Worm (Caenorhabditis elegans) whole organism, young adult: ENCODE measurements around the gene cids-1.

Source experiments
- B0019.2 ChIP-seq: fragments of 200-800 bp; sonication (Bioruptor generic); conservative IDR thresholded peaks from 2 replicates; pipeline ENCODE4 v1.3.6; 2022; ENCODE audit warnings: missing genetic modification reagents, missing genetic modification characterization, missing compliant biosample characterization
- C17E4.6 ChIP-seq: fragments of 200-800 bp; sonication (Bioruptor generic); IDR thresholded peaks from 2 replicates; pipeline ENCODE4 v1.3.6; 2022; ENCODE audit warnings: missing genetic modification reagents, missing genetic modification characterization, missing compliant biosample characterization
- D2030.7 ChIP-seq: fragments of 200-800 bp; sonication (Bioruptor generic); IDR thresholded peaks from 2 replicates; pipeline ENCODE4 v1.3.6; 2022; ENCODE audit warnings: missing genetic modification reagents, missing genetic modification characterization, missing compliant biosample characterization
- F10E7.11 ChIP-seq: sonication (generic microtip); optimal IDR thresholded peaks from 2 replicates; lab custom pipeline; 2017; ENCODE audit warnings: mild to moderate bottlenecking, missing genetic modification characterization, moderate library complexity, missing compliant biosample characterization
- F37B4.10 ChIP-seq: fragments of 200-800 bp; sonication (Bioruptor generic); IDR thresholded peaks from 2 replicates; pipeline ENCODE4 v1.3.6; 2022; ENCODE audit warnings: missing genetic modification characterization, missing compliant biosample characterization
- F39B2.1 ChIP-seq: fragments of 200-800 bp; sonication (Bioruptor generic); IDR thresholded peaks from 2 replicates; pipeline ENCODE4 v1.3.6; 2022; ENCODE audit warnings: missing genetic modification reagents, missing genetic modification characterization, missing compliant biosample characterization
- F52B5.7 ChIP-seq: sonication (generic microtip); optimal IDR thresholded peaks from 2 replicates; lab custom pipeline; 2016; ENCODE audit warnings: mild to moderate bottlenecking, missing genetic modification characterization, missing compliant biosample characterization
- F55B11.4 ChIP-seq: sonication (generic microtip); optimal IDR thresholded peaks from 2 replicates; lab custom pipeline; 2016; ENCODE audit warnings: missing compliant biosample characterization, missing genetic modification characterization, borderline replicate concordance; ENCODE audit not compliant: insufficient read depth
- K11D2.4 ChIP-seq: fragments of 200-800 bp; sonication (Bioruptor generic); IDR thresholded peaks from 2 replicates; pipeline ENCODE4 v1.3.6; 2022; ENCODE audit warnings: missing genetic modification reagents, missing genetic modification characterization, missing compliant biosample characterization
- K12H6.12 ChIP-seq: fragments of 200-800 bp; sonication (Bioruptor generic); optimal IDR thresholded peaks from 2 replicates; lab custom pipeline; 2018; ENCODE audit warnings: mild to moderate bottlenecking, missing genetic modification characterization, missing compliant biosample characterization
- Y67H2A.10 ChIP-seq: fragments of 200-800 bp; sonication (Bioruptor generic); conservative IDR thresholded peaks from 2 replicates; pipeline ENCODE4 v1.3.6; 2022; ENCODE audit warnings: missing genetic modification reagents, missing genetic modification characterization, missing compliant biosample characterization
- Y79H2A.3 ChIP-seq: fragments of 200-800 bp; sonication (Bioruptor generic); conservative IDR thresholded peaks from 2 replicates; pipeline ENCODE4 v1.3.6; 2022; ENCODE audit warnings: missing genetic modification reagents, missing genetic modification characterization, missing compliant biosample characterization
- ZK185.1 ChIP-seq: sonication (generic microtip); optimal IDR thresholded peaks from 2 replicates; lab custom pipeline; 2016; ENCODE audit warnings: mild to moderate bottlenecking, missing genetic modification characterization, missing compliant biosample characterization; ENCODE audit not compliant: poor library complexity, severe bottlenecking
- aptf-2 ChIP-seq: fragments of 200-800 bp; sonication (Bioruptor generic); conservative IDR thresholded peaks from 2 replicates; pipeline ENCODE4 v1.3.6; 2022; ENCODE audit warnings: missing genetic modification reagents, missing genetic modification characterization, missing compliant biosample characterization
- attf-3 ChIP-seq: fragments of 200-800 bp; sonication (Bioruptor generic); conservative IDR thresholded peaks from 2 replicates; pipeline ENCODE4 v1.3.6; 2022; ENCODE audit warnings: missing genetic modification reagents, missing genetic modification characterization, missing compliant biosample characterization
- attf-5 ChIP-seq: fragments of 200-800 bp; sonication (Bioruptor generic); optimal IDR thresholded peaks from 2 replicates; lab custom pipeline; 2018; ENCODE audit warnings: mild to moderate bottlenecking, missing genetic modification characterization, missing compliant biosample characterization
- attf-6 ChIP-seq: fragments of 200-800 bp; sonication (Bioruptor generic); IDR thresholded peaks from 2 replicates; pipeline ENCODE4 v1.3.6; 2022; ENCODE audit warnings: missing genetic modification reagents, missing genetic modification characterization, missing compliant biosample characterization
- ceh-27 ChIP-seq: fragments of 200-800 bp; sonication (Bioruptor generic); optimal IDR thresholded peaks from 2 replicates; lab custom pipeline; 2018; ENCODE audit warnings: mild to moderate bottlenecking, missing genetic modification characterization, moderate library complexity, missing compliant biosample characterization
- ceh-58 ChIP-seq: fragments of 200-800 bp; sonication (Bioruptor generic); IDR thresholded peaks from 2 replicates; pipeline ENCODE4 v1.3.6; 2022; ENCODE audit warnings: missing genetic modification characterization, missing compliant biosample characterization
- chd-7 ChIP-seq: sonication (generic microtip); optimal IDR thresholded peaks from 2 replicates; lab custom pipeline; 2016; ENCODE audit warnings: mild to moderate bottlenecking, missing genetic modification characterization, moderate library complexity, missing compliant biosample characterization
- dox-1 ChIP-seq: fragments of 200-800 bp; sonication (Bioruptor generic); IDR thresholded peaks from 2 replicates; pipeline ENCODE4 v1.3.6; 2022; ENCODE audit warnings: missing genetic modification reagents, missing genetic modification characterization, missing compliant biosample characterization
- dpl-1 ChIP-seq: fragments of 150-350 bp; optimal IDR thresholded peaks from 2 replicates; lab custom pipeline; 2014; ENCODE audit warnings: missing biosample characterization, missing genetic modification reagents, missing genetic modification characterization
- fkh-3 ChIP-seq: sonication (generic microtip); optimal IDR thresholded peaks from 2 replicates; lab custom pipeline; 2016; ENCODE audit warnings: mild to moderate bottlenecking, missing genetic modification characterization, missing compliant biosample characterization
- gei-17 ChIP-seq: fragments of 200-800 bp; sonication (Bioruptor generic); optimal IDR thresholded peaks from 2 replicates; lab custom pipeline; 2018; ENCODE audit warnings: mild to moderate bottlenecking, missing genetic modification characterization, missing compliant biosample characterization
- hlh-12 ChIP-seq: sonication (generic microtip); optimal IDR thresholded peaks from 2 replicates; lab custom pipeline; 2016; ENCODE audit warnings: missing genetic modification characterization, missing compliant biosample characterization
- hlh-26 ChIP-seq: fragments of 200-800 bp; sonication (Bioruptor generic); conservative IDR thresholded peaks from 2 replicates; pipeline ENCODE4 v1.3.6; 2022; ENCODE audit warnings: missing genetic modification reagents, missing genetic modification characterization, missing compliant biosample characterization
- hmg-1.2 ChIP-seq: fragments of 200-800 bp; sonication (Bioruptor generic); IDR thresholded peaks from 2 replicates; pipeline ENCODE4 v1.3.6; 2022; ENCODE audit warnings: missing genetic modification reagents, missing genetic modification characterization, missing compliant biosample characterization
- hmg-20 ChIP-seq: fragments of 200-800 bp; sonication (Bioruptor generic); IDR thresholded peaks from 2 replicates; pipeline ENCODE4 v1.3.6; 2022; ENCODE audit warnings: missing genetic modification reagents, missing genetic modification characterization, missing compliant biosample characterization
- hrde-1 ChIP-seq: sonication (generic microtip); optimal IDR thresholded peaks from 2 replicates; lab custom pipeline; 2016; ENCODE audit warnings: missing genetic modification characterization, mild to moderate bottlenecking, missing compliant biosample characterization, moderate library complexity, missing genotype, missing genetic modification reagents, borderline replicate concordance
- hsf-1 ChIP-seq: fragments of 200-800 bp; sonication (Bioruptor generic); IDR thresholded peaks from 2 replicates; pipeline ENCODE4 v1.3.6; 2022; ENCODE audit warnings: missing genetic modification reagents, missing genetic modification characterization, missing compliant biosample characterization
- lag-1 ChIP-seq: fragments of 200-800 bp; sonication (Bioruptor generic); IDR thresholded peaks from 2 replicates; pipeline ENCODE4 v1.3.6; 2022; ENCODE audit warnings: missing genetic modification reagents, missing genetic modification characterization, missing compliant biosample characterization
- let-526 ChIP-seq: fragments of 200-800 bp; sonication (Bioruptor generic); IDR thresholded peaks from 2 replicates; pipeline ENCODE4 v1.3.6; 2022; ENCODE audit warnings: missing genetic modification reagents, missing genetic modification characterization, missing compliant biosample characterization
- let-607 ChIP-seq, 2 experiments: fragments of 200-800 bp in 1 of 2; sonication (Bioruptor generic) in 1 of 2; sonication (generic microtip) in 1 of 2; optimal IDR thresholded peaks; 2 replicates each; lab custom pipeline; 2016 to 2018; ENCODE audit warnings: mild to moderate bottlenecking in 2 of 2, missing compliant biosample characterization in 2 of 2, missing genetic modification characterization in 2 of 2, moderate library complexity in 2 of 2, missing genotype in 1 of 2
- madf-10 ChIP-seq: sonication (generic microtip); optimal IDR thresholded peaks from 2 replicates; lab custom pipeline; 2016; ENCODE audit warnings: mild to moderate bottlenecking, missing genetic modification characterization, missing compliant biosample characterization
- madf-3 ChIP-seq: fragments of 200-800 bp; sonication (Bioruptor generic); IDR thresholded peaks from 2 replicates; pipeline ENCODE4 v1.3.6; 2022; ENCODE audit warnings: missing genetic modification reagents, missing genetic modification characterization, missing compliant biosample characterization
- mcd-1 ChIP-seq: fragments of 200-800 bp; sonication (Bioruptor generic); IDR thresholded peaks from 2 replicates; pipeline ENCODE4 v1.3.6; 2022; ENCODE audit warnings: missing genetic modification reagents, missing genetic modification characterization, missing compliant biosample characterization
- mes-4 ChIP-seq: sonication (generic microtip); optimal IDR thresholded peaks from 2 replicates; lab custom pipeline; 2016; ENCODE audit warnings: missing genotype, missing genetic modification characterization, missing compliant biosample characterization
- nfya-2 ChIP-seq: fragments of 200-800 bp; sonication (Bioruptor generic); IDR thresholded peaks from 2 replicates; pipeline ENCODE4 v1.3.6; 2022; ENCODE audit warnings: missing genetic modification reagents, missing genetic modification characterization, missing compliant biosample characterization
- nhr-80 ChIP-seq: sonication (generic microtip); optimal IDR thresholded peaks from 2 replicates; lab custom pipeline; 2016; ENCODE audit warnings: missing genetic modification characterization, missing compliant biosample characterization
- repo-1 ChIP-seq: sonication (generic microtip); optimal IDR thresholded peaks from 2 replicates; lab custom pipeline; 2017; ENCODE audit warnings: mild to moderate bottlenecking, missing genetic modification characterization, missing compliant biosample characterization
- snpc-1.1 ChIP-seq: sonication (generic microtip); optimal IDR thresholded peaks from 2 replicates; lab custom pipeline; 2017; ENCODE audit warnings: missing genetic modification characterization, mild to moderate bottlenecking, missing compliant biosample characterization, antibody characterized with exemption, moderate library complexity, missing genotype, missing genetic modification reagents; ENCODE audit not compliant: insufficient read depth
- snpc-4 ChIP-seq, 5 experiments: fragments of 150-350 bp in 1 of 5; sonication (generic microtip) in 4 of 5; optimal IDR thresholded peaks; 2 replicates each; lab custom pipeline; 2014 to 2018; ENCODE audit warnings: missing genetic modification characterization in 5 of 5, missing biosample characterization in 3 of 5, antibody characterized with exemption in 2 of 5, mild to moderate bottlenecking in 2 of 5, missing compliant biosample characterization in 2 of 5, missing genotype in 2 of 5, moderate library complexity in 2 of 5, missing genetic modification reagents in 1 of 5
- tbx-9 ChIP-seq: sonication (generic microtip); optimal IDR thresholded peaks from 2 replicates; lab custom pipeline; 2016; ENCODE audit warnings: borderline replicate concordance, missing genetic modification characterization, inconsistent platforms, missing compliant biosample characterization
- tlf-1 ChIP-seq: fragments of 200-800 bp; sonication (Bioruptor generic); optimal IDR thresholded peaks from 2 replicates; lab custom pipeline; 2018; ENCODE audit warnings: mild to moderate bottlenecking, missing genetic modification characterization, missing compliant biosample characterization
- unc-130 ChIP-seq: sonication (generic microtip); optimal IDR thresholded peaks from 2 replicates; lab custom pipeline; 2016; ENCODE audit warnings: missing genetic modification reagents, missing genetic modification characterization, missing compliant biosample characterization
- unc-62 ChIP-seq: fragments of 150-350 bp; optimal IDR thresholded peaks from 2 replicates; lab custom pipeline; 2014; ENCODE audit warnings: missing biosample characterization, missing genetic modification reagents, missing genetic modification characterization
- ztf-26 ChIP-seq: sonication (generic microtip); optimal IDR thresholded peaks from 2 replicates; lab custom pipeline; 2017; ENCODE audit warnings: missing genetic modification characterization, missing compliant biosample characterization
- ztf-28 ChIP-seq: fragments of 200-800 bp; sonication (Bioruptor generic); IDR thresholded peaks from 2 replicates; pipeline ENCODE4 v1.3.6; 2022; ENCODE audit warnings: missing genetic modification reagents, missing genetic modification characterization, missing compliant biosample characterization

Gene cids-1

ce11 chrIII:8227511-8227910, 16.7 kb upstream of the cids-1 start, which contains the start of gene fbxl-1:
Gene fbxl-1 (plus strand): TSS chrIII:8227830.
- TF ChIP-seq hmg-20 (GFP tag; lab: Robert Waterston, UW) (0 out of 2 replicates have a peak, but pooled peaks have one; percentile 32), ztf-26 (tag; lab: Kevin White, UChicago) (peak; percentile 34), let-526 (GFP tag; lab: Robert Waterston, UW) (no peak; the same call in 1 of the 2 replicates), D2030.7 (no peak), chd-7 (tag; lab: Kevin White, UChicago) (peak; percentile 79), dox-1 (GFP tag; lab: Robert Waterston, UW) (peak; percentile 83), hsf-1 (GFP tag; lab: Robert Waterston, UW) (no peak), B0019.2 (GFP tag; lab: Robert Waterston, UW) (no peak), hlh-12 (tag; lab: Kevin White, UChicago) (no peak), fkh-3 (tag; lab: Kevin White, UChicago) (no peak), let-607 (tag; optimal IDR thresholded peaks at IDR 0.05; lab: Kevin White, UChicago) (peak in 1 of 2 experiments; percentile 43), C17E4.6 (no peak), unc-62 (GFP tag; lab: Kevin White, UChicago) (no peak), ceh-27 (peak; percentile 61), unc-130 (GFP tag; lab: Kevin White, UChicago) (no peak), aptf-2 (no peak), mcd-1 (peak; percentile 72), madf-3 (GFP tag; lab: Robert Waterston, UW) (no peak), hlh-26 (GFP tag; lab: Robert Waterston, UW) (no peak), gei-17 (GFP tag; lab: Kevin White, UChicago) (peak; percentile 37), attf-6 (no peak), ztf-28 (no peak), ceh-58 (GFP tag; lab: Robert Waterston, UW) (no peak), F52B5.7 (tag; lab: Kevin White, UChicago) (no peak), attf-3 (peak; percentile 76), F10E7.11 (tag; lab: Kevin White, UChicago) (no peak), nfya-2 (GFP tag; lab: Robert Waterston, UW) (no peak), snpc-4 (GFP tag; optimal IDR thresholded peaks at IDR 0.05; lab: Kevin White, UChicago) (no peak), snpc-4 (tag; optimal IDR thresholded peaks at IDR 0.05; lab: Kevin White, UChicago) (peak; percentile 19 to 56 (median 26)), attf-5 (peak; percentile 93), K12H6.12 (tag; lab: Kevin White, UChicago) (peak; percentile 86), ZK185.1 (peak; percentile 41), Y67H2A.10 (peak; percentile 44; the same call in 1 of the 2 replicates), mes-4 (no peak), snpc-1.1 (no peak), tlf-1 (GFP tag; lab: Kevin White, UChicago) (peak; percentile 25), dpl-1 (GFP tag; lab: Kevin White, UChicago) (no peak), madf-10 (tag; lab: Kevin White, UChicago) (peak; percentile 90), F37B4.10 (GFP tag; lab: Robert Waterston, UW) (no peak), F55B11.4 (no peak), K11D2.4 (GFP tag; lab: Robert Waterston, UW) (peak; percentile 77; the same call in 1 of the 2 replicates), F39B2.1 (no peak), hrde-1 (no peak), lag-1 (GFP tag; lab: Robert Waterston, UW) (no peak), repo-1 (peak; percentile 30), Y79H2A.3 (no peak), tbx-9 (tag; lab: Kevin White, UChicago) (no peak), nhr-80 (tag; lab: Kevin White, UChicago) (peak; percentile 85), hmg-1.2 (GFP tag; lab: Robert Waterston, UW) (peak; percentile 79; the same call in 1 of the 2 replicates)
